Worm (Caenorhabditis elegans): ENCODE results near the gene fbxb-60.

fbxb-60 gene

DNA sequence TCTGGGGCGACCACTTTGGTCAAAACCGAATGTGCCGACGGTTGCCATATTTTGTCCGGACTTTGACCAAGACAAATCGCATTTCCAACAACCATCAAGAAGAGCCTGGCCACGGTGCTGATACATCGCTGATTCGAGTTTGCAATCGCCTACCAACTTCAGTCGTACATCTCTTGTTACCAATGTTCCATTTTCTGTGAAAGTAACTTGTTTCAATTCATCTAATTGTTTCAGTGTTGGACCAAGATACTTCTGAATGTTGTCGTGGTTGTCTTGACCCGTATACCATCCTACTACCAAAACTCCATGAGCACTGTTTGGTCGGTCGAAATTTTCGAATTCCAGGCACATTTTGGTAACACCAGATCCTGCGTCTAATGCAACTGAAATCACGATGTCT, 27.8 kb downstream of the fbxb-60 start:
- TF ChIP-seq ceh-36 (tag; optimal IDR thresholded peaks at IDR 0.05), result no peak
- no peak for TF ChIP-seq tbx-11 (GFP tag; IDR thresholded peaks at IDR 0.05)
- TF ChIP-seq aly-1 (tag; optimal IDR thresholded peaks at IDR 0.05), result no peak
- no peak for TF ChIP-seq ama-1 (optimal IDR thresholded peaks at IDR 0.05)
- TF ChIP-seq ets-7 (tag; optimal IDR thresholded peaks at IDR 0.05), result no peak
- no peak for TF ChIP-seq tbx-37 (GFP tag; conservative IDR thresholded peaks at IDR 0.05)
- TF ChIP-seq hmbx-1 (tag; optimal IDR thresholded peaks at IDR 0.05), result no peak
- TF ChIP-seq flt-1 (GFP tag; IDR thresholded peaks at IDR 0.05), result no peak
- TF ChIP-seq B0310.2 (tag; optimal IDR thresholded peaks at IDR 0.05), result no peak
- no peak for TF ChIP-seq sea-1 (GFP tag; conservative IDR thresholded peaks at IDR 0.05)
- no peak for TF ChIP-seq pes-1 (GFP tag; IDR thresholded peaks at IDR 0.05)
- no peak for TF ChIP-seq tra-4 (tag; optimal IDR thresholded peaks at IDR 0.05)
- TF ChIP-seq scrt-1 (GFP tag; IDR thresholded peaks at IDR 0.05), result no peak
- no peak for TF ChIP-seq F13C5.2 (tag; optimal IDR thresholded peaks at IDR 0.05)
- TF ChIP-seq hnd-1 (tag; optimal IDR thresholded peaks at IDR 0.05), result no peak

- TF ChIP-seq tra-4 (tag; optimal IDR thresholded peaks at IDR 0.05) (no peak), sea-1 (GFP tag; conservative IDR thresholded peaks at IDR 0.05) (no peak), aly-1 (tag; optimal IDR thresholded peaks at IDR 0.05) (no peak)
Measured at ce11 chrV:19329263-19329662, 31.7 kb downstream of the fbxb-60 start, which contains the start of gene fbxb-65. Gene fbxb-65, plus strand, starts transcription at chrV:19329563.

DNA sequence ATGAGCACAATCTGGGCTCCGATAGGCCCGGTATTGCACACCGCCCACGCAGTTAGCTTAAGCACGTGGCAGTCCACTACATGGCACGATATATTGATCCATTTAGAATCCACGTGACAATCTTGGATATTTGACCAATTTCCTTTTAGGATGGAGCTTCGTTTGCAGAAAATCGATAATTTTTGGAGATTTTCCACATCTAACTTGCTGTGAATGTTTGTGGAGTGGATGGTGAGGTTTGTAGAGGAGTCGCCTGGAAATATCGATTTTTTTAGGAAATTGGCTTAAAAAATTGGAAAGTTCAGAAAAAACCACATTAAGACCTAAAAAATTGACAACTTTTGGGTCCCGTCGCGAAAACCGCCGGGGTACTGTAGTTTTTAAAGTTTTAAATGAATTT, 39.7 kb downstream of the fbxb-60 start:
- no peak for TF ChIP-seq ets-7 (tag; optimal IDR thresholded peaks at IDR 0.05)
- no peak for TF ChIP-seq pes-1 (GFP tag; IDR thresholded peaks at IDR 0.05)
- no peak for TF ChIP-seq F13C5.2 (tag; optimal IDR thresholded peaks at IDR 0.05)
- TF ChIP-seq sea-1 (GFP tag; conservative IDR thresholded peaks at IDR 0.05), result no peak
- no peak for TF ChIP-seq ama-1 (optimal IDR thresholded peaks at IDR 0.05)
- no peak for TF ChIP-seq hmbx-1 (tag; optimal IDR thresholded peaks at IDR 0.05)
- no peak for TF ChIP-seq hmg-4 (GFP tag; optimal IDR thresholded peaks at IDR 0.05)
- no peak for TF ChIP-seq tbx-37 (GFP tag; conservative IDR thresholded peaks at IDR 0.05)

All from whole organism, early embryonic.